Worm (Caenorhabditis elegans): ENCODE measurements around the gene nud-1.

The nud-1 gene

DNA sequence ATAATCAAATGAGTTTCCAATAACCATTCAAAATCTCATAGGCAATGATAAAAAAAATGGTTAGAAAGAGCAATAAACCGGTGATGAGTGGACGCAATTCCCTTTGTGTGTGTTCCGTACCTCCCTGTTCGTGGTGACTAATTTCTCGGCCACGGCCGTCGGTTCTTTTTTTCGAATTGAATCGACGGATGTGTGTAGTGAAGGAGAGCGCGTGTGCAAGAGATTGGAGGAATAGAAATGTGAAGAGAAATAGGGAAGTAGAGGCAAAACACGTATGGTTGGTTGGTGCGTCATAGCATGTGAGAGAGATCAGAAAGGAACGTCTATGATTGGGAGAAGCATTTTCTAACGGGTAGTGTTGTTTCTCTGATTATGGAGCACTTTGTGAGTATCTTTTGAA is 18.5 kb downstream of the nud-1 start (continued):
- no peak for TF ChIP-seq snpc-4 (tag; optimal IDR thresholded peaks at IDR 0.05)

DNA sequence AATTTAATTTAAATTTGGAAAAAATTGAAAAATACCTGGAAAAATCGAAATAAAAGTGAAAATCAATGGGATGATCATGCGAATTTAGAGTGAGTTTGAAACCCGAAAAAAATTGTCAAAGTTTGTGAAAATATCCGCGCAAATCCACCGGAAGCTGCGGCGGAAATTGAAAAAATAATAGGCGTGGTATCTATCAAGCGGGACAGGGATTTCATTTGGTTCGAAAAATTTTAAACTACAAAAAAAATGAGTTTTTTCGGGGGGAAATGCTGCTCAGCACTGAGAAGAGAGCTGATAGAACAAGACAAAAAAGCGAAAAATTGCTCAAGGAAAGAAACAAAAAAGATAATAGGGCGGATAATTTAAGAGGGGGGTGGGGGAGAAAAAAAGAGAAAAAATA is 29.7 kb downstream of the nud-1 start, which contains the start of gene T03F6.9:
T03F6.9 (minus strand) TSS at position 101 of the 400 bp plus-strand sequence.
- TF ChIP-seq lsy-2 (tag; optimal IDR thresholded peaks at IDR 0.05) (no peak), nhr-25 (tag; optimal IDR thresholded peaks at IDR 0.05) (no peak), nhr-21 (tag; optimal IDR thresholded peaks at IDR 0.05) (no peak)

DNA sequence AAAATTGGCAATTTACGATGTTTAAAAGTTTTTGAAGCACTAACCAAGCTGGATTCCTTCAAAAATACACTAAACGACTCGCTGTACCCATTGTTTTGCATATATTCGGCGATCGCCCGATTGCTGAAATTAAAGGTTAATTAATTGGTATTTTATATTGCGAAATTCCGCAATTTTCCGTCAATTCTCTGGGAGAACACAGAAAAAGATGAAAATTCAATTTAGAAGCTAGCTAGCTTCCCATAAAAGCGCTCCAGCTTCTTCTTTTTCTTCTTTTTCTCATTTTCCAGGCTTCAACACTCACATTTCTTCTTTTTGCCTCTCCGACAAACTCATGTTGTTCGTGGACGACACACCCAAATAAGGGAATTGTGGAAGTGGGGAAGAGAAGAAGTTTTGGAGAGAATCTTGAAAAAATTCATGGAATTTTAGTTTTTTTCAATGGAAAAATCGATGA is 35.0 kb downstream of the nud-1 start, which contains the start of gene lis-1:
lis-1 (minus strand) TSS at position 407 of the 457 bp plus-strand sequence.
- no peak for TF ChIP-seq dmd-4 (tag; optimal IDR thresholded peaks at IDR 0.05)
- no peak for TF ChIP-seq nhr-25 (tag; optimal IDR thresholded peaks at IDR 0.05)
- TF ChIP-seq nhr-23 (tag; optimal IDR thresholded peaks at IDR 0.05) = no peak
- TF ChIP-seq lsy-2 (tag; optimal IDR thresholded peaks at IDR 0.05) = peak in 1 of 2 experiments; percentile 46
- TF ChIP-seq lin-13 (GFP tag; optimal IDR thresholded peaks at IDR 0.05) = no peak
- TF ChIP-seq mdl-1 (tag; optimal IDR thresholded peaks at IDR 0.05) = no peak
- no peak for TF ChIP-seq alr-1 (tag; optimal IDR thresholded peaks at IDR 0.05)

- peak; percentile 54 for TF ChIP-seq unc-55 (GFP tag; optimal IDR thresholded peaks at IDR 0.05)
- no peak for TF ChIP-seq lin-13 (GFP tag; optimal IDR thresholded peaks at IDR 0.05)
- peak; percentile 8 to 67 for TF ChIP-seq lsy-2 (tag; optimal IDR thresholded peaks at IDR 0.05)
- TF ChIP-seq nhr-11 (tag; optimal IDR thresholded peaks at IDR 0.05) = no peak
- TF ChIP-seq zag-1 (tag; optimal IDR thresholded peaks at IDR 0.05) = peak; percentile 13
- TF ChIP-seq ceh-16 (tag; optimal IDR thresholded peaks at IDR 0.05) = no peak
- no peak for TF ChIP-seq nhr-23 (tag; optimal IDR thresholded peaks at IDR 0.05)
- TF ChIP-seq nhr-10 (tag; optimal IDR thresholded peaks at IDR 0.05) = no peak
- peak; percentile 52 for TF ChIP-seq crh-2 (tag; optimal IDR thresholded peaks at IDR 0.05)
- TF ChIP-seq ztf-11 (tag; optimal IDR thresholded peaks at IDR 0.05) = no peak
- no peak for TF ChIP-seq elt-1 (tag; optimal IDR thresholded peaks at IDR 0.05)
- TF ChIP-seq unc-62 (GFP tag; optimal IDR thresholded peaks at IDR 0.05) = no peak
- no peak for TF ChIP-seq nhr-237 (tag; optimal IDR thresholded peaks at IDR 0.05)
- no peak for TF ChIP-seq nhr-25 (tag; optimal IDR thresholded peaks at IDR 0.05)
- TF ChIP-seq ZK546.5 (tag; optimal IDR thresholded peaks at IDR 0.05) = no peak
- TF ChIP-seq peb-1 (tag; optimal IDR thresholded peaks at IDR 0.05) = no peak
- TF ChIP-seq Y55F3AM.14 (GFP tag; optimal IDR thresholded peaks at IDR 0.05) = no peak
- no peak for TF ChIP-seq nhr-77 (tag; optimal IDR thresholded peaks at IDR 0.05)
- peak; percentile 24 for TF ChIP-seq nhr-129 (tag; optimal IDR thresholded peaks at IDR 0.05)
- no peak for TF ChIP-seq ztf-1 (GFP tag; conservative IDR thresholded peaks at IDR 0.05)
- peak in 1 of 2 experiments; percentile 19 for TF ChIP-seq mdl-1 (tag; optimal IDR thresholded peaks at IDR 0.05)
- TF ChIP-seq skn-1 (tag; optimal IDR thresholded peaks at IDR 0.05) = no peak
- peak; percentile 77 for TF ChIP-seq F13H6.1 (tag; optimal IDR thresholded peaks at IDR 0.05)
- TF ChIP-seq blmp-1 (tag; optimal IDR thresholded peaks at IDR 0.05; ENCODE audit: insufficient read depth) = no peak
- TF ChIP-seq lin-11 (tag; optimal IDR thresholded peaks at IDR 0.05) = peak; percentile 36
- no peak for TF ChIP-seq nhr-6 (tag; optimal IDR thresholded peaks at IDR 0.05)
- TF ChIP-seq R02D3.7 (tag; optimal IDR thresholded peaks at IDR 0.05) = no peak
- TF ChIP-seq alr-1 (tag; optimal IDR thresholded peaks at IDR 0.05) = no peak
- TF ChIP-seq aly-2 (tag; optimal IDR thresholded peaks at IDR 0.05) = no peak
- TF ChIP-seq nhr-21 (tag; optimal IDR thresholded peaks at IDR 0.05) = no peak
- no peak for TF ChIP-seq mab-5 (tag; optimal IDR thresholded peaks at IDR 0.05)
- no peak for TF ChIP-seq ama-1 (optimal IDR thresholded peaks at IDR 0.05)
- TF ChIP-seq gmeb-1 (tag; optimal IDR thresholded peaks at IDR 0.05) = peak; percentile 24
- TF ChIP-seq fos-1 (tag; optimal IDR thresholded peaks at IDR 0.05) = peak; percentile 86
- TF ChIP-seq snpc-4 (tag; optimal IDR thresholded peaks at IDR 0.05) = no peak
- TF ChIP-seq ceh-82 (tag; optimal IDR thresholded peaks at IDR 0.05) = no peak
- no peak for TF ChIP-seq ztf-4 (tag; optimal IDR thresholded peaks at IDR 0.05)
- no peak for TF ChIP-seq dmd-4 (tag; optimal IDR thresholded peaks at IDR 0.05)
- no peak for TF ChIP-seq nhr-12 (tag; optimal IDR thresholded peaks at IDR 0.05)
- TF ChIP-seq unc-39 (tag; optimal IDR thresholded peaks at IDR 0.05) = no peak
- no peak for TF ChIP-seq sma-9 (GFP tag; optimal IDR thresholded peaks at IDR 0.05)
- TF ChIP-seq sma-9 (tag; optimal IDR thresholded peaks at IDR 0.05) = no peak
- no peak for TF ChIP-seq sem-4 (tag; optimal IDR thresholded peaks at IDR 0.05)
- TF ChIP-seq sma-3 (GFP tag; optimal IDR thresholded peaks at IDR 0.05) = peak; percentile 32
- TF ChIP-seq lin-39 (tag; optimal IDR thresholded peaks at IDR 0.05) = no peak
- no peak for TF ChIP-seq egl-27 (tag; optimal IDR thresholded peaks at IDR 0.05)
- TF ChIP-seq mbf-1 (tag; optimal IDR thresholded peaks at IDR 0.05) = no peak
- peak; percentile 40 for TF ChIP-seq C34F6.9 (tag; optimal IDR thresholded peaks at IDR 0.05)
Observed at ce11 chrIII:13377249-13377648, 35.9 kb downstream of the nud-1 start.

All from whole organism, L2 larva.